Fruit fly (Drosophila melanogaster): ENCODE results near the gene Cyp6a16.

The Cyp6a16 gene

DNA sequence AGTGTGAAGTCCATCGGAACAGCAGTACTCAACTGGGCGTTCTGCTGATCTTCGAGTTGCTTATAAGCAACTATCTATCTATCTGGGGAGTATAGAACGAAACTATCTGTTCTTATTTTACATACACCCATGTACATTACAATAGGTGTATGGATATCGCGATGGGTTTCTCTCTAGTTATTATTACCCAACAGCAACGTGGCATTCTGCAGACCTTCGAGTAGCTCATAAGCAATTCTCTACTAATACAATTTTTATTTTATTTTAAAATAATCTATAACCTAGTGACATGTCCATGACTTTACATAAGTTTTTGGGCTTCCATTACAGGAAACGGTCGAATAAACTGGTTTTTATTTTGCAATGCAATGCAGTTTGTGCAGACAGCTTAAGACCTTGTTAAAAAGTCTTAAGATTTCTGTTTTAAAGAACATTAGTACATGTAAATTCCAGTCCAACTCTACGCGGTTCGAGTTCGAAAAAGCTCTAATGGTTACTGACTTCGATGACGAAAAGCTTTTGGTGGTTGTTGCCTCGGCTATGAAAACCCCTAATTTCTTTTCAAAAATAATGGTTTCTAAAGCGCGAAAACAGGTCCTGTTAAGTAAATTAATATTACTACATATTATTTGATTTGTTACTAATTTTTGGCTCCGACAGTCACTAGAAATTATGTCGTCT is at the start of gene Cyp6a16:
Gene Cyp6a16, minus strand, starts transcription at position 36 of the 681 bp plus-strand sequence.
- TF ChIP-seq Mnt (GFP tag; optimal IDR thresholded peaks at IDR 0.05) = no peak
- no peak for TF ChIP-seq toe (GFP tag; optimal IDR thresholded peaks at IDR 0.05)
- TF ChIP-seq tj (GFP tag; optimal IDR thresholded peaks at IDR 0.05) = no peak
- TF ChIP-seq CG7101 (tag; optimal IDR thresholded peaks at IDR 0.05) = no peak
- TF ChIP-seq bab1 (GFP tag; optimal IDR thresholded peaks at IDR 0.05) = no peak

DNA sequence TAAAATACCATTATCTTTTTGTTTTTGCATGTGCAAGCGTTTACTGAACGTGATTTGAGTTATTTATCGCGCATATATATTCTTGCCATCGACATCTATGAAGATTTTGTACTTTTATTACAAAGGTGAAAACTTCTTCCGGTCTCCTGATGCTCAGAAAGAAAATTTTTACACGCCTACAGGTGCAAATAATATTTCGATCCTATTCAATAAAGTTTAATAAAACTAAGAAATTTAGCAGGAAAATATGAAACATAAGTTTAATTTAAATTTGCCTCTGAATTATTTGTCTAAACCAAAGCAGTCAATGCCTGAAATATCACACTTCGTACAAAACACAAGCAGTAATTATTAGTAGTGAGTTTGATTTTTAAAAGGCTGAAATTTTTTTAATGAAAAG is 39.0 kb upstream of the Cyp6a16 start, which contains the start of gene Hsp60C:
Gene Hsp60C, plus strand, starts transcription at position 301 of the 400 bp plus-strand sequence.
- TF ChIP-seq toe (GFP tag; optimal IDR thresholded peaks at IDR 0.05) (no peak), CG12768 (GFP tag; optimal IDR thresholded peaks at IDR 0.05) (no peak), cnc (optimal IDR thresholded peaks at IDR 0.05) (no peak), CG7101 (tag; optimal IDR thresholded peaks at IDR 0.05) (no peak), Hr96 (GFP tag; optimal IDR thresholded peaks at IDR 0.05) (no peak), CG11617 (GFP tag; optimal IDR thresholded peaks at IDR 0.05) (no peak), CG7045 (GFP tag; optimal IDR thresholded peaks at IDR 0.05) (no peak), bab1 (GFP tag; optimal IDR thresholded peaks at IDR 0.05) (no peak), pad (GFP tag; optimal IDR thresholded peaks at IDR 0.05) (no peak), tj (GFP tag; optimal IDR thresholded peaks at IDR 0.05) (no peak), CG1620 (GFP tag; optimal IDR thresholded peaks at IDR 0.05) (no peak), cic (GFP tag; optimal IDR thresholded peaks at IDR 0.05) (no peak), CG5204 (GFP tag; optimal IDR thresholded peaks at IDR 0.05) (no peak), ovo (GFP tag; optimal IDR thresholded peaks at IDR 0.05) (no peak), kay (GFP tag; ENCODE audit: borderline replicate concordance) (no peak), Mnt (GFP tag; optimal IDR thresholded peaks at IDR 0.05) (no peak), CG14711 (tag; optimal IDR thresholded peaks at IDR 0.05) (no peak)

DNA sequence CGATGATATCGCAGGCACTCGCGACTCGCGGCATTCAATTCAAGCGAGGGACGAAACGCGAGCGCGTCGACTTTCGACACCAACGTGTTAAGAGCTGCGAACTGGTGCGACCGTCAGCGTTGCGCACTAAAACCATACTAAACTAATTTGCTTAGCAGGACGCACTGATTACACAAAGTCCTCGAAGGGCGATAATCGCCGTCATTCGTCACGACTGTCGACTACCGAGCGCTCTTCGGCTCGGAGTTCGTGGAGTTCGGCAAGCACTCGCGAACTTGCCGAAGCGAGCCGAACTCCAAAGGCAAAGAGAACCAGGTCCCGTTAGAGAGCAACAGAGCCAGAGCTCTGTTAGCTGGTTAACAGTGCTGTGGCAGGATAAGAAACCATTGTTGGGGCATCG is 34.9 kb upstream of the Cyp6a16 start, which contains the start of gene DIP-theta:
Gene DIP-theta, minus strand, starts transcription at position 146 of the 400 bp plus-strand sequence.
- TF ChIP-seq CG1620 (GFP tag; optimal IDR thresholded peaks at IDR 0.05) (no peak), ovo (GFP tag; optimal IDR thresholded peaks at IDR 0.05) (no peak), kay (GFP tag; ENCODE audit: borderline replicate concordance) (no peak), CG33017 (tag; optimal IDR thresholded peaks at IDR 0.05) (no peak), CG7101 (tag; optimal IDR thresholded peaks at IDR 0.05) (no peak), CG14711 (tag; optimal IDR thresholded peaks at IDR 0.05) (no peak), pad (GFP tag; optimal IDR thresholded peaks at IDR 0.05) (no peak), Crg-1 (GFP tag; optimal IDR thresholded peaks at IDR 0.05) (no peak), Mnt (GFP tag; optimal IDR thresholded peaks at IDR 0.05) (no peak), cic (GFP tag; optimal IDR thresholded peaks at IDR 0.05) (no peak), bab1 (GFP tag; optimal IDR thresholded peaks at IDR 0.05) (no peak), toe (GFP tag; optimal IDR thresholded peaks at IDR 0.05) (no peak), tj (GFP tag; optimal IDR thresholded peaks at IDR 0.05) (no peak)

dm6 chr2L:5617896-5618505 is 5.6 kb downstream of the Cyp6a16 start, which contains the start of gene DIP-eta:
TSS of gene DIP-eta (minus strand) at chr2L:5617946.
- peak; percentile 26 for TF ChIP-seq CG12768 (GFP tag; optimal IDR thresholded peaks at IDR 0.05)
- no peak for TF ChIP-seq ovo (GFP tag; optimal IDR thresholded peaks at IDR 0.05)
- TF ChIP-seq Crg-1 (GFP tag; optimal IDR thresholded peaks at IDR 0.05) = no peak
- TF ChIP-seq pad (GFP tag; optimal IDR thresholded peaks at IDR 0.05) = no peak
- no peak for TF ChIP-seq kay (GFP tag; ENCODE audit: borderline replicate concordance)
- TF ChIP-seq CG7045 (GFP tag; optimal IDR thresholded peaks at IDR 0.05) = peak; percentile 64
- TF ChIP-seq CG11617 (GFP tag; optimal IDR thresholded peaks at IDR 0.05) = no peak
- no peak for TF ChIP-seq tj (GFP tag; optimal IDR thresholded peaks at IDR 0.05)

DNA sequence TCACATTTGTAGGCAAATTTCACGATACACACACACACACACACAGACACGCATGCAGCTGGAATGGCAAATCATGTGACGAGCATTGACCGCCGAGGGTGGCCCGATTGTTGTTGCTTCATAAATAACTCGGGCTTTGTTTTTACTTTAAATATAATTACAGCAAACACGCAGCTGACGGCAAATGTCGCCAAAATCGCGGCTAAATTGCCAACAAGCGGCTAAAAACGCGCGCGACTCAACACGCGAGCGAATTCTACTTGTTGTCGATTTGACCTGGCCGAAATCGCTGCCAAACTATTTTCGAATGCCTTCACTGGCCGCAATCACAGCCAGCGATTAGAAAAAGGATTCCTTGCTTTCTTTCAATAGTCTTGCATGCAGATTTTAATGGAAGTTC is 6.3 kb downstream of the Cyp6a16 start:
- TF ChIP-seq Crg-1 (GFP tag; optimal IDR thresholded peaks at IDR 0.05) = no peak
- no peak for TF ChIP-seq bab1 (GFP tag; optimal IDR thresholded peaks at IDR 0.05)
- no peak for TF ChIP-seq Clk (GFP tag; optimal IDR thresholded peaks at IDR 0.05)
- no peak for TF ChIP-seq CG11617 (GFP tag; optimal IDR thresholded peaks at IDR 0.05)
- no peak for TF ChIP-seq CG14711 (tag; optimal IDR thresholded peaks at IDR 0.05)
- no peak for TF ChIP-seq kay (GFP tag; ENCODE audit: borderline replicate concordance)
- TF ChIP-seq ovo (GFP tag; optimal IDR thresholded peaks at IDR 0.05) = no peak
- TF ChIP-seq Hr96 (GFP tag; optimal IDR thresholded peaks at IDR 0.05) = no peak
- no peak for TF ChIP-seq Mnt (GFP tag; optimal IDR thresholded peaks at IDR 0.05)
- no peak for TF ChIP-seq tj (GFP tag; optimal IDR thresholded peaks at IDR 0.05)
- no peak for TF ChIP-seq pad (GFP tag; optimal IDR thresholded peaks at IDR 0.05)
- TF ChIP-seq CG1620 (GFP tag; optimal IDR thresholded peaks at IDR 0.05) = no peak
- no peak for TF ChIP-seq CG7045 (GFP tag; optimal IDR thresholded peaks at IDR 0.05)
- TF ChIP-seq CG5204 (GFP tag; optimal IDR thresholded peaks at IDR 0.05) = no peak
- no peak for TF ChIP-seq toe (GFP tag; optimal IDR thresholded peaks at IDR 0.05)
- TF ChIP-seq cic (GFP tag; optimal IDR thresholded peaks at IDR 0.05) = no peak
- TF ChIP-seq CG7101 (tag; optimal IDR thresholded peaks at IDR 0.05) = no peak
- TF ChIP-seq CG33017 (tag; optimal IDR thresholded peaks at IDR 0.05) = no peak
- TF ChIP-seq cnc (optimal IDR thresholded peaks at IDR 0.05) = no peak

DNA sequence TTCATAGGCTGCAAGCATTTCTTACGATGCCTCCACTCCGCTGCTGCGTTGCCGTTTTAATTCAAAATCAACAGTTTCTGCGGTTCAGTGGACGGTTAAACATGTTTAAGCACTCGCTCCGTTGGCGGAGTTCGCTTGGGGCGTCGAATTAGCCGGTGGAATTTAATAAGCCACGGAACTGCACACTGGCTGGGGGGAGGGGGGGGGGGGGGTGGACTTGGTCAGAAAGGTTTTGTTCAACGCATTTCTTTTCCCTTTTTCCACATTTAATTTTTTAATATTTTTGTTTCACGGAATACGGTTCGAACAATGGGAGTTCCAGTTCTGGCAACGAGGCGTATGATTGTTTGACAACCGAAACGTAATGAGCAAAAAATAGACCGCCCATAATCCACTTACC is 12.9 kb downstream of the Cyp6a16 start:
- TF ChIP-seq CG12768 (GFP tag; optimal IDR thresholded peaks at IDR 0.05) (no peak), toe (GFP tag; optimal IDR thresholded peaks at IDR 0.05) (no peak), CG14711 (tag; optimal IDR thresholded peaks at IDR 0.05) (no peak), CG7045 (GFP tag; optimal IDR thresholded peaks at IDR 0.05) (no peak)
